Fruit fly (Drosophila melanogaster) whole organism, wandering third instar larva: ENCODE data around the gene p53.
A peak's percentile ranks its signal among the peaks of the same experiment; 100 is the strongest.

ENCODE experiments used
- Abd-B ChIP-seq: fragments of >200 bp; optimal IDR thresholded peaks from 2 replicates; lab custom pipeline; 2017; ENCODE audit warnings: missing biosample characterization, missing genetic modification characterization
- CG32264 ChIP-seq: fragments of 200-800 bp; sonication (Bioruptor generic); optimal IDR thresholded peaks from 2 replicates; lab custom pipeline; 2016; ENCODE audit warnings: missing biosample characterization, missing genetic modification characterization
- CG9705 ChIP-seq: fragments of 200-800 bp; sonication (Bioruptor generic); optimal IDR thresholded peaks from 2 replicates; lab custom pipeline; 2018; ENCODE audit warnings: missing biosample characterization, mild to moderate bottlenecking, missing genetic modification characterization
- CrebA ChIP-seq: fragments of 200-800 bp; sonication (Bioruptor generic); optimal IDR thresholded peaks from 2 replicates; lab custom pipeline; 2016; ENCODE audit warnings: missing biosample characterization, mild to moderate bottlenecking, missing genetic modification characterization, borderline replicate concordance
- Dfd ChIP-seq: fragments of >200 bp; optimal IDR thresholded peaks from 2 replicates; lab custom pipeline; 2017; ENCODE audit warnings: missing biosample characterization, missing genetic modification characterization
- Dif ChIP-seq: fragments of 200-275, 200-300 bp; sonication (Bioruptor generic); optimal IDR thresholded peaks from 2 replicates; lab custom pipeline; 2018; ENCODE audit warnings: missing biosample characterization, missing genetic modification characterization; ENCODE audit not compliant: partially characterized antibody
- GATAd ChIP-seq: sonication (Bioruptor generic); optimal IDR thresholded peaks from 2 replicates; lab custom pipeline; 2016; ENCODE audit warnings: missing biosample characterization, missing genetic modification characterization
- HLH106 ChIP-seq: fragments of 200-800 bp; optimal IDR thresholded peaks from 3 replicates; lab custom pipeline; 2019; ENCODE audit warnings: missing biosample characterization, mild to moderate bottlenecking, missing genetic modification characterization, moderate library complexity
- Hnf4 ChIP-seq: fragments of 200-800 bp; sonication (Bioruptor generic); optimal IDR thresholded peaks from 2 replicates; lab custom pipeline; 2016; ENCODE audit warnings: missing biosample characterization, mild to moderate bottlenecking, missing genetic modification characterization
- Hr78 ChIP-seq: fragments of >200 bp; optimal IDR thresholded peaks from 2 replicates; lab custom pipeline; 2017; ENCODE audit warnings: missing biosample characterization, missing genetic modification characterization
- Hr83 ChIP-seq: fragments of 200-300 bp; sonication (Bioruptor generic); optimal IDR thresholded peaks from 2 replicates; lab custom pipeline; 2016; ENCODE audit warnings: missing biosample characterization, mild to moderate bottlenecking, missing genetic modification characterization, moderate library complexity; ENCODE audit not compliant: poor library complexity, severe bottlenecking
- Jra ChIP-seq: sonication (Bioruptor generic); optimal IDR thresholded peaks from 2 replicates; lab custom pipeline; 2016; ENCODE audit warnings: missing biosample characterization, missing genetic modification characterization
- Mio ChIP-seq: sonication (Bioruptor generic); optimal IDR thresholded peaks from 2 replicates; lab custom pipeline; 2016; ENCODE audit warnings: missing biosample characterization, missing genetic modification characterization
- Myc ChIP-seq: fragments of >200 bp; optimal IDR thresholded peaks from 2 replicates; lab custom pipeline; 2017
- N ChIP-seq: fragments of >200 bp; optimal IDR thresholded peaks from 2 replicates; lab custom pipeline; 2018; ENCODE audit warnings: missing biosample characterization, missing external identifiers, missing genetic modification characterization
- OdsH ChIP-seq: fragments of 200-800 bp; sonication (Bioruptor generic); optimal IDR thresholded peaks from 2 replicates; lab custom pipeline; 2016; ENCODE audit warnings: missing biosample characterization, mild to moderate bottlenecking, missing genetic modification characterization
- Rel ChIP-seq, 2 experiments: fragments of 200-800 bp; sonication (Bioruptor generic) in 1 of 2; optimal IDR thresholded peaks; 2 replicates in 1 of 2; 3 replicates in 1 of 2; lab custom pipeline; 2016 to 2019; ENCODE audit warnings: mild to moderate bottlenecking in 2 of 2, missing biosample characterization in 2 of 2, missing genetic modification characterization in 2 of 2, moderate library complexity in 1 of 2
- Sp1 ChIP-seq: fragments of 200-800 bp; sonication (Bioruptor generic); optimal IDR thresholded peaks from 3 replicates; lab custom pipeline; 2019; ENCODE audit warnings: missing biosample characterization, mild to moderate bottlenecking, missing genetic modification characterization, moderate library complexity
- Vsx2 ChIP-seq: fragments of 200-300, 225-300 bp; sonication (Bioruptor generic); optimal IDR thresholded peaks from 2 replicates; lab custom pipeline; 2018; ENCODE audit warnings: missing biosample characterization, missing genetic modification characterization; ENCODE audit not compliant: partially characterized antibody
- br ChIP-seq: fragments of 200-800 bp; sonication (Bioruptor generic); optimal IDR thresholded peaks from 2 replicates; lab custom pipeline; 2016; ENCODE audit warnings: missing biosample characterization, missing genetic modification characterization
- brk ChIP-seq: fragments of 200-800 bp; sonication (Bioruptor generic); optimal IDR thresholded peaks from 2 replicates; lab custom pipeline; 2016; ENCODE audit warnings: missing biosample characterization, mild to moderate bottlenecking, missing genetic modification characterization
- dl ChIP-seq, 2 experiments: fragments of 175-275, 200-275 bp in 1 of 2; fragments of 200-275 bp in 1 of 2; sonication (Bioruptor generic); optimal IDR thresholded peaks; lab custom pipeline; 2018; ENCODE audit warnings: mild to moderate bottlenecking in 2 of 2, missing biosample characterization in 2 of 2, missing genetic modification characterization in 2 of 2, moderate library complexity in 2 of 2; ENCODE audit not compliant: partially characterized antibody in 2 of 2, insufficient read depth in 1 of 2
- dmrt93B ChIP-seq: fragments of 200-800 bp; sonication (Bioruptor generic); optimal IDR thresholded peaks from 2 replicates; lab custom pipeline; 2018; ENCODE audit warnings: missing biosample characterization, mild to moderate bottlenecking, missing genetic modification characterization
- dsf ChIP-seq: sonication (Bioruptor generic); optimal IDR thresholded peaks from 2 replicates; lab custom pipeline; 2016; ENCODE audit warnings: missing biosample characterization, missing genetic modification characterization, borderline replicate concordance
- ey ChIP-seq: fragments of 200-800 bp; sonication (Bioruptor generic); optimal IDR thresholded peaks from 2 replicates; lab custom pipeline; 2016; ENCODE audit warnings: missing biosample characterization, missing genetic modification characterization
- foxo ChIP-seq, 2 experiments: fragments of 200-800 bp; sonication (Bioruptor generic); optimal IDR thresholded peaks; 2 replicates in 1 of 2; 3 replicates in 1 of 2; lab custom pipeline; 2016 to 2017; ENCODE audit warnings: missing biosample characterization in 2 of 2, missing genetic modification characterization in 2 of 2
- fru ChIP-seq: fragments of 200-800 bp; sonication (Bioruptor generic); optimal IDR thresholded peaks from 3 replicates; lab custom pipeline; 2016; ENCODE audit warnings: missing biosample characterization, mild to moderate bottlenecking, missing genetic modification characterization
- h ChIP-seq: fragments of 200-800 bp; sonication (Bioruptor generic); optimal IDR thresholded peaks from 3 replicates; lab custom pipeline; 2016; ENCODE audit warnings: missing biosample characterization, mild to moderate bottlenecking, missing genetic modification characterization
- jim ChIP-seq: fragments of 175-275, 200-325 bp; sonication (Bioruptor generic); optimal IDR thresholded peaks from 2 replicates; lab custom pipeline; 2016; ENCODE audit warnings: missing biosample characterization, mild to moderate bottlenecking, missing genetic modification characterization
- lola ChIP-seq: fragments of >200 bp; optimal IDR thresholded peaks from 2 replicates; lab custom pipeline; 2017; ENCODE audit warnings: missing biosample characterization, missing genetic modification characterization
- pan ChIP-seq: fragments of >200 bp; optimal IDR thresholded peaks from 2 replicates; lab custom pipeline; 2017
- psq ChIP-seq: fragments of 200-800 bp; sonication (Bioruptor generic); optimal IDR thresholded peaks from 3 replicates; lab custom pipeline; 2017; ENCODE audit warnings: missing biosample characterization, mild to moderate bottlenecking, missing genetic modification characterization, moderate library complexity
- rgr ChIP-seq: fragments of 200-800 bp; sonication (Bioruptor generic); optimal IDR thresholded peaks from 3 replicates; lab custom pipeline; 2016; ENCODE audit warnings: missing biosample characterization, mild to moderate bottlenecking, missing genetic modification characterization
- sage ChIP-seq: fragments of 200-800 bp; sonication (Bioruptor generic); optimal IDR thresholded peaks from 2 replicates; lab custom pipeline; 2016; ENCODE audit warnings: missing biosample characterization, mild to moderate bottlenecking, missing genetic modification characterization
- sv ChIP-seq: fragments of 200-800 bp; sonication (Bioruptor generic); optimal IDR thresholded peaks from 3 replicates; lab custom pipeline; 2016; ENCODE audit warnings: missing biosample characterization, missing genetic modification characterization
- tai ChIP-seq: sonication (Bioruptor generic); optimal IDR thresholded peaks from 2 replicates; lab custom pipeline; 2016; ENCODE audit warnings: missing biosample characterization, missing genetic modification characterization
- usp ChIP-seq: fragments of >200 bp; optimal IDR thresholded peaks from 2 replicates; lab custom pipeline; 2017; ENCODE audit warnings: missing biosample characterization, missing genetic modification characterization
- woc ChIP-seq: sonication (Bioruptor generic); optimal IDR thresholded peaks from 2 replicates; lab custom pipeline; 2016; ENCODE audit warnings: missing biosample characterization, mild to moderate bottlenecking, missing genetic modification characterization

p53 gene

DNA sequence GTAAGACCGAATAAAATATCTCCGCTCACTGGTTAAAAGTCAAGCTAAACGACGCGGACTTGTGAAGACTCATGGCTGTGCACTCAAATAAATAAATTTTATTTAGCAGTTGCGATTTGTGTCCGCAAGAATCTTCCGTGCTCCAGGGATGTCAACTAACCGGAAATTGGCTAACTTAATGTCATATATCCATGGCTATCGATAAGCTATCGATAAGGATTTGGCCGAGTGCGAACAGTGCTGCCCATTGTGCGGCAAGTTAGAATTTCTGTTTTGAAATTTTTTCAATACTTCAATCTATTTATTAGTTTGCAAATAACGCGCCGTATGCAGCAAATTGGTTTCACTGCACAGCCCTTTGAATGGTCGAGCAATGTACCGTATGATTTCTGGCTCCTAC, at the start of gene p53:
TSS of gene p53 (minus strand) at position 147 of the 400 bp plus-strand sequence.
- TF ChIP-seq dsf (GFP tag; lab: Kevin White, UChicago) (no peak), h (peak; percentile 55), brk (GFP tag; lab: Kevin White, UChicago) (no peak), fru (GFP tag; lab: Kevin White, UChicago) (peak; percentile 20), Hnf4 (GFP tag; lab: Kevin White, UChicago) (no peak), Sp1 (peak; percentile 53), GATAd (GFP tag; lab: Kevin White, UChicago) (no peak), CG9705 (GFP tag; lab: Kevin White, UChicago) (peak; percentile 63), Dfd (GFP tag; lab: Kevin White, UChicago) (no peak), Abd-B (GFP tag; lab: Kevin White, UChicago) (no peak), Mio (GFP tag; lab: Kevin White, UChicago) (no peak), woc (GFP tag; lab: Kevin White, UChicago) (no peak), rgr (GFP tag; lab: Kevin White, UChicago) (peak; percentile 68), psq (GFP tag; lab: Kevin White, UChicago) (no peak), sage (no peak), Hr83 (GFP tag; lab: Kevin White, UChicago) (peak; percentile 62), Dif (no peak), sv (peak; percentile 64), Hr78 (GFP tag; lab: Kevin White, UChicago) (no peak), lola (GFP tag; lab: Kevin White, UChicago) (no peak), Rel (GFP tag; optimal IDR thresholded peaks at IDR 0.05; lab: Kevin White, UChicago) (no peak), Rel (tag; optimal IDR thresholded peaks at IDR 0.05; lab: Kevin White, UChicago) (no peak), HLH106 (tag; lab: Kevin White, UChicago) (peak; percentile 60), foxo (GFP tag; optimal IDR thresholded peaks at IDR 0.05; lab: Kevin White, UChicago) (peak in 1 of 2 experiments; percentile 39), jim (GFP tag; lab: Kevin White, UChicago) (no peak), CrebA (GFP tag; lab: Kevin White, UChicago) (no peak), pan (no peak), Myc (no peak), CG32264 (peak; percentile 41), tai (GFP tag; lab: Kevin White, UChicago) (no peak), dmrt93B (GFP tag; lab: Kevin White, UChicago) (peak; percentile 69), Jra (GFP tag; lab: Kevin White, UChicago) (no peak), OdsH (GFP tag; lab: Kevin White, UChicago) (peak; percentile 51), ey (no peak), usp (GFP tag; lab: Kevin White, UChicago) (no peak), N (GFP tag; lab: Kevin White, UChicago) (no peak), br (GFP tag; lab: Kevin White, UChicago) (peak; percentile 47), Vsx2 (GFP tag; lab: Kevin White, UChicago) (no peak), dl (GFP tag; optimal IDR thresholded peaks at IDR 0.05; lab: Kevin White, UChicago; ENCODE audit: insufficient read depth in 1 of 2, partially characterized antibody in 2 of 2) (no peak)

DNA sequence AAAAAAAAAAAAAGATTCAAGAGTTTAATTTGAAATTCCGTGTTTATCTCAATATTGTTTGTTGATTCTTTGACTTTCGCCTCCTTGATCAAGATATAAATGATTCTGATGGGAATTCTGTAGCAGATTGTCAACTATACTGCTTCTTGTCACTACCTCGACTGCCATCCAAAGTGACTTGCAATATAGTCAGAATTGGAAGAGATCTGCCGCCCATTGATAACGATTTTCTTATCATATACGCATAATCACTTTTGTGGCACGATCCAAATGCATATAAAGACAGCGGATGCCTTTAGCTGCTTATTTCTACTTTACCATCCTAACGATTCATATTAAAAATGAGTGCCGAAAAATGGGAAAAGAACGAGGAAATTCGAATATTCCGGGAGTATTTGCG, 45.4 kb upstream of the p53 start, which contains the start of gene CG6738:
TSS of gene CG6738 (plus strand) at position 301 of the 400 bp plus-strand sequence.
- no peak for TF ChIP-seq psq (GFP tag; lab: Kevin White, UChicago)
- TF ChIP-seq, all 38 proteins: peak for 0

DNA sequence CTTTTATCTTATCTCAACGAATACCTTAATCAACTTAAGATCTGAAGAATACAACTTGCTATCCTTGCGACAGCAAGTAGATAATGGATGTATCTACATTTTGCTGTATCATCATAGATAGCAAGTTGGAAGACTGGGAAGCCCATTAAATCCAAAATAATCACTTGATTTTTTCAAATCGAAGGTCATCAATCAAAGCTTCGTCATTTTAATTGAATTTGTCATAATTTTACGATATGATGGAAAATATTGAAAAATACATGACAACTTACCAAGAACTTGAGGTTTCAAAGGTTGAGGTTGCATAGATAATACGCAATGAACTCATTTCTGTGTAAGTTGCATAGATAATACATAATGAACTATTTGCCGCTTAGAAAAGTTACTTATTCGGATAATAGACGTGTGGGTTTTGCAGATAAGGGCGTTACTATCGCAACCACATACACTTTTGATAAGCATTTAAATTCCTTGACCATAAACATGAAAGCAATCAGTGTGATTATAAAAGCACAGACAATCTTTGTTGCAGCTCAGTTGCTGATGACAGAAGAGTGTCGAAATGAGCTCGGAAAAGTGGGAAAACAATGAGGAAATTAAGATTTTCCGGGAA, 43.4 kb upstream of the p53 start, which contains the start of gene CG6733:
TSS of gene CG6733 (plus strand) at position 532 of the 613 bp plus-strand sequence.
- no peak for TF ChIP-seq Rel (GFP tag; optimal IDR thresholded peaks at IDR 0.05; lab: Kevin White, UChicago)
- peak; percentile 26 for TF ChIP-seq Rel (tag; optimal IDR thresholded peaks at IDR 0.05; lab: Kevin White, UChicago)
- TF ChIP-seq h: no peak
- no peak for TF ChIP-seq CG32264
